Worm (Caenorhabditis elegans) whole organism, midembryonic: ENCODE data around the gene set-2.

Experiments
- T22C8.4 ChIP-seq: fragments of 200-800 bp; sonication (Bioruptor generic); IDR thresholded peaks from 2 replicates; pipeline ENCODE4 v1.3.6; 2022; ENCODE audit warnings: missing genetic modification characterization, missing compliant biosample characterization
- cog-1 ChIP-seq: sonication (generic microtip); optimal IDR thresholded peaks from 2 replicates; lab custom pipeline; 2016; ENCODE audit warnings: missing genetic modification characterization, missing compliant biosample characterization
- flt-1 ChIP-seq: fragments of 200-800 bp; sonication (Bioruptor generic); IDR thresholded peaks from 2 replicates; pipeline ENCODE4 v1.3.6; 2022; ENCODE audit warnings: missing genetic modification characterization, missing compliant biosample characterization
- klf-2 ChIP-seq: fragments of 200-800 bp; sonication (Bioruptor generic); conservative IDR thresholded peaks from 2 replicates; pipeline ENCODE4 v1.3.6; 2022; ENCODE audit warnings: missing genetic modification reagents, missing genetic modification characterization, missing compliant biosample characterization
- med-1 ChIP-seq: sonication (generic microtip); optimal IDR thresholded peaks from 2 replicates; lab custom pipeline; 2017; ENCODE audit warnings: missing genetic modification characterization, mild to moderate bottlenecking, missing compliant biosample characterization, antibody characterized with exemption, missing genetic modification reagents; ENCODE audit not compliant: insufficient read depth
- ref-1 ChIP-seq: fragments of 200-800 bp; sonication (Bioruptor generic); conservative IDR thresholded peaks from 2 replicates; pipeline ENCODE4 v1.3.6; 2022; ENCODE audit warnings: missing genetic modification reagents, missing genetic modification characterization, missing compliant biosample characterization
- tab-1 ChIP-seq: fragments of 200-800 bp; sonication (Bioruptor generic); IDR thresholded peaks from 2 replicates; pipeline ENCODE4 v1.3.6; 2022; ENCODE audit warnings: missing genetic modification characterization, missing compliant biosample characterization
- ztf-23 ChIP-seq: fragments of 200-800 bp; sonication (Bioruptor generic); IDR thresholded peaks from 2 replicates; pipeline ENCODE4 v1.3.6; 2022; ENCODE audit warnings: missing genetic modification reagents, missing genetic modification characterization, missing compliant biosample characterization
- ztf-29 ChIP-seq: fragments of 200-800 bp; sonication (Bioruptor generic); IDR thresholded peaks from 2 replicates; pipeline ENCODE4 v1.3.6; 2022; ENCODE audit warnings: missing genetic modification reagents, missing genetic modification characterization, missing compliant biosample characterization

The set-2 gene

DNA sequence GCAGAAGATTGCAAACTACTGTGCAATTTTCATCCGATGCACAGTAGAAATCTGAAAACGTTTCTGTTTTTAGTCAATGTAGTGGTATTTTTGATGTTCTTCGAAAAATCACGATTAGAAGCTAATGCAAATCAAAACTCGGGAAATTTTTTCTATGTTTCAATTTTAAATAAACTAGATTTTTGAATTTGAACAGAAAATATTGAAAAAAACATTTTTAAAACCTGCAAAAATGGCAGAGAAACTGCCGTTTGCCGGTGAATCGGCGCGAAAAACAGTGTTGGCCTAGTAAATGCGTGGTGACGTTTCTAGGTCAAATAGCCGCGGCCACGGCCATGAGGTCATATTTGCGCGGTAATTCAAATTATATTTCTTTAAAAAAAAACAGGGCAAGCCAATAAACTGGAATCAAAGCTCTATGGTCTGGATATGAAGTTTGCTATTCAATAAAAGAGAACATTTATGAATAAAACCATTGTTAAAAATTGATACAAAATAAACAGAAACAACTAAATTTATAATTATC, at the start of gene set-2:
Gene set-2 (minus strand): TSS at position 51 of the 526 bp plus-strand sequence.
- TF ChIP-seq flt-1 (GFP tag; lab: Robert Waterston, UW) (peak; percentile 56; the same call in 1 of the 2 replicates), klf-2 (GFP tag; lab: Robert Waterston, UW) (no peak), med-1 (GFP tag; lab: Kevin White, UChicago) (no peak), ztf-23 (GFP tag; lab: Robert Waterston, UW) (peak; percentile 60; the same call in 1 of the 2 replicates), cog-1 (peak; percentile 48)

DNA sequence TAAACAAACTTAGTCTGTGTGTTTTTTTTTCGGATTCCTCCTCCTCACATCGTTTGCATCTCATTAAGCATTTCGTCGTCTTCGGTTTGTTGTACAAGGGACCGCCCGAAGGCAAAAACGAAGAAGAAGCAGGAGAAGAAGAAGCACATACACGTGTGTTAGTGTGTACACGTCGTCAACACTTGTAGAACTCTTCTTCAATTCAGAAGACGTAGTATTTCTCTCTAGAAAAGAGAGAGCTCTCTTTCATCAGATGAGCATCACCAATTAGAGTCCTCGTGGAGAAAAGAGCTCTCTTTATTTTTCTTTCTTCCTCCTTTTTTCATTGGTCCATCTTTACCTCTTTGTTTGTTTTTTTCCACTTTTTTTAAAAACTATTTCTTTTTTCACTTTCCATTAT, 38.1 kb upstream of the set-2 start:
- no peak for TF ChIP-seq ref-1 (GFP tag; lab: Robert Waterston, UW)
- no peak for TF ChIP-seq med-1 (GFP tag; lab: Kevin White, UChicago)
- TF ChIP-seq cog-1: no peak
- TF ChIP-seq ztf-23 (GFP tag; lab: Robert Waterston, UW): no peak
- TF ChIP-seq flt-1 (GFP tag; lab: Robert Waterston, UW): no peak
- TF ChIP-seq T22C8.4 (GFP tag; lab: Robert Waterston, UW): no peak
- no peak for TF ChIP-seq klf-2 (GFP tag; lab: Robert Waterston, UW)
- TF ChIP-seq ztf-29: no peak
- TF ChIP-seq tab-1 (GFP tag; lab: Robert Waterston, UW): no peak

DNA sequence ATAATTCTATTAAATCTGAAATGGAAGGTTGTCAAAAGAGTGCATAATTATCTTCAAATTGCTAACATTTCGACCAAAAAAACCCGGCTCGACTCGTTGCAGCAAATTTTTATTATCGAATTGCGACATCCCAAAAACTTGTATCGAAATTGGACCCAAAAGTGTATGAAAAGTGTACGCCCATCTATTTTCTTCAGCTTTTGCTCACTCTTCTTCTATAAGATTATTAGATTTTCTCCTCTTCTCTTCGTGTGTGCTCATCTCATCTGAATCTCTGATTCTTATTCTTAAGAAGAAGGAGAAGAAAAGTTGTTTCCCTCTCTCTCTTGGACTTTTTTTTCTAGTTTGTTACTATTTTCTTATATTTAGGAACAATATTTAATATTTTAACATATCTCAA, 37.2 kb upstream of the set-2 start:
- TF ChIP-seq ztf-23 (GFP tag; lab: Robert Waterston, UW) (no peak), tab-1 (GFP tag; lab: Robert Waterston, UW) (no peak), ztf-29 (no peak), klf-2 (GFP tag; lab: Robert Waterston, UW) (no peak), flt-1 (GFP tag; lab: Robert Waterston, UW) (no peak), cog-1 (no peak), T22C8.4 (GFP tag; lab: Robert Waterston, UW) (no peak), ref-1 (GFP tag; lab: Robert Waterston, UW) (no peak), med-1 (GFP tag; lab: Kevin White, UChicago) (no peak)

ce11 chrIII:4965271-4965670, 35.3 kb upstream of the set-2 start, which contains the start of gene nca-2:
Gene nca-2, plus strand, starts transcription at chrIII:4965571.
- TF ChIP-seq T22C8.4 (GFP tag; lab: Robert Waterston, UW) (no peak), med-1 (GFP tag; lab: Kevin White, UChicago) (no peak), tab-1 (GFP tag; lab: Robert Waterston, UW) (no peak), ztf-23 (GFP tag; lab: Robert Waterston, UW) (no peak), ztf-29 (no peak), cog-1 (no peak), flt-1 (GFP tag; lab: Robert Waterston, UW) (no peak), ref-1 (GFP tag; lab: Robert Waterston, UW) (no peak), klf-2 (GFP tag; lab: Robert Waterston, UW) (no peak)

- TF ChIP-seq ref-1 (GFP tag; lab: Robert Waterston, UW): no peak
- no peak for TF ChIP-seq cog-1
- TF ChIP-seq klf-2 (GFP tag; lab: Robert Waterston, UW): no peak
- TF ChIP-seq med-1 (GFP tag; lab: Kevin White, UChicago): peak; percentile 1
- TF ChIP-seq ztf-23 (GFP tag; lab: Robert Waterston, UW): peak; percentile 61; the same call in 1 of the 2 replicates
- TF ChIP-seq flt-1 (GFP tag; lab: Robert Waterston, UW): peak; percentile 76
- TF ChIP-seq T22C8.4 (GFP tag; lab: Robert Waterston, UW): 0 out of 2 replicates have a peak, but pooled peaks have one; percentile 27
- TF ChIP-seq tab-1 (GFP tag; lab: Robert Waterston, UW): 0 out of 2 replicates have a peak, but pooled peaks have one; percentile 22
Observed at ce11 chrIII:4962886-4963285, 32.9 kb upstream of the set-2 start, which contains the start of gene C27F2.9. Gene C27F2.9, minus strand, starts transcription at chrIII:4963044.

DNA sequence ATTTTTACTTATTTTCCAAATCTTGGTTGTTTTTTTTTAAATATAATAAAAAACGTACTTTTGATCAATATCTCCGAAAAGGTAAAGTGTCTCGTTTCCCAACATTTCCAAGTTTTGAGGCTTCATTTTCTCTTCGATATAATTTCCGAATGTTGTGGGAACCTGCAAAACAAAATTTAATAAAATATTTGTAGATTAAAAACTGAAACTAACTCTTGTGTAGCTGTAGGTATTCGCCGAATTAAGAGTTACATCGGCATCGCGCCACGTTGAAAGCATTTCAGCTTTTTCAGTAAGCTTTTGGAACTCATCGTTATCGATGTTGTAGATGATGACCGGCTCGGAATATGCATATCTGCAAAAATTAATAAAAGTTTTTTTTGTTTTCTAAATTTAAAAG, 32.4 kb upstream of the set-2 start, which contains the start of gene vps-22:
Gene vps-22 (minus strand): TSS at position 101 of the 400 bp plus-strand sequence.
- TF ChIP-seq T22C8.4 (GFP tag; lab: Robert Waterston, UW) (no peak), tab-1 (GFP tag; lab: Robert Waterston, UW) (no peak), klf-2 (GFP tag; lab: Robert Waterston, UW) (no peak), ref-1 (GFP tag; lab: Robert Waterston, UW) (no peak), ztf-29 (no peak), cog-1 (no peak), med-1 (GFP tag; lab: Kevin White, UChicago) (no peak)

ce11 chrIII:4961281-4961680, 31.3 kb upstream of the set-2 start:
- TF ChIP-seq ref-1 (GFP tag; lab: Robert Waterston, UW) (no peak), tab-1 (GFP tag; lab: Robert Waterston, UW) (no peak), flt-1 (GFP tag; lab: Robert Waterston, UW) (no peak), med-1 (GFP tag; lab: Kevin White, UChicago) (no peak), klf-2 (GFP tag; lab: Robert Waterston, UW) (no peak), cog-1 (no peak), T22C8.4 (GFP tag; lab: Robert Waterston, UW) (no peak), ztf-23 (GFP tag; lab: Robert Waterston, UW) (no peak), ztf-29 (no peak)

DNA sequence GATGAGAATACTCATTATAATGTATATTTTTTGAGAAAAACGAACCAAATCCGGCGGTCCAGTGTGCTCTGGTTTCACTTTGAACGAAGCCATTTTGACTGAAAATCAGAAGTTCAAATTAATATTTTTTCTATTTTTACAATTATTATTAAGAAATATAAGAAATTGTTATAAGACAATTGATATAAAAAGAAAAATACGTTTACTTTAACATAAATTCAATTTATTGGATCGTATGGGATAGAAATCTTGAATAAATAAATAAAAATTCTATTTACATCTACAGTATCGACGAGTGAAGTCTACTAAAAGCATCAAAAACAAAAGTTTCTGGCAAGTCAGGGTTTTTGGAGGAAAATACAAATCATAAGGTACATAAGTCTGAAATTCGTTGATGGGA, 30.2 kb upstream of the set-2 start, which contains the start of gene C27F2.4:
Gene C27F2.4 (minus strand): TSS at position 101 of the 400 bp plus-strand sequence.
- no peak for TF ChIP-seq cog-1
- no peak for TF ChIP-seq tab-1 (GFP tag; lab: Robert Waterston, UW)
- no peak for TF ChIP-seq med-1 (GFP tag; lab: Kevin White, UChicago)
- no peak for TF ChIP-seq T22C8.4 (GFP tag; lab: Robert Waterston, UW)

DNA sequence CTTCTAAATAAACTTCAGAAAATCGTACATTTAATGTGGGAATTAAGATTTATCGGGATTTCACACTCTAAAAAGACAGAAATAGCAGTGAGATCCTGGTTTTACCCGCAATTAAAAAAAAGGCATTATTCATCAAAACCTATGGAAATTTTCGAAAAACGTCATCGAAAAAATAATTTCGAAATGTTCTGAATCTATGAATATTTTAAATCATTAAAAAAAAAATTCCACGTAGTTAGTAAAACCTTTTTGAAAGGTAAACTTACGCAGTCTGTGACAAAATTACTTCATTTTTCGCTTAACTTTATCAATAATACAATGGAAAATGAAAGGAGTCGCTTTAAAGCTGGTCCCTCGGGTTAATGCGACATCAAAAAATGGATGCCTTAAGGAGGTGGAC, 26.6 kb upstream of the set-2 start, which contains the start of gene C26E6.1:
Gene C26E6.1 (plus strand): TSS at position 301 of the 400 bp plus-strand sequence.
- TF ChIP-seq T22C8.4 (GFP tag; lab: Robert Waterston, UW) (no peak), med-1 (GFP tag; lab: Kevin White, UChicago) (no peak), klf-2 (GFP tag; lab: Robert Waterston, UW) (no peak), ztf-29 (no peak), tab-1 (GFP tag; lab: Robert Waterston, UW) (no peak), ref-1 (GFP tag; lab: Robert Waterston, UW) (no peak)
